Worm (Caenorhabditis elegans): ENCODE results near the gene prdm-14.
A peak's percentile ranks its signal among the peaks of the same experiment; 100 is the strongest.

Gene prdm-14

ce11 chrX:9069070-9069469, 23.1 kb downstream of the prdm-14 start:
- TF ChIP-seq tbx-7 (tag; optimal IDR thresholded peaks at IDR 0.05): no peak
- no peak for TF ChIP-seq elt-4 (tag; optimal IDR thresholded peaks at IDR 0.05)
- no peak for TF ChIP-seq hlh-15 (tag; optimal IDR thresholded peaks at IDR 0.05)
- no peak for TF ChIP-seq dve-1 (tag; optimal IDR thresholded peaks at IDR 0.05)
- TF ChIP-seq ceh-30 (tag; optimal IDR thresholded peaks at IDR 0.05): no peak
- TF ChIP-seq elt-2 (tag; optimal IDR thresholded peaks at IDR 0.05): no peak
- no peak for TF ChIP-seq unc-42 (tag; optimal IDR thresholded peaks at IDR 0.05)
- TF ChIP-seq ceh-34 (tag; optimal IDR thresholded peaks at IDR 0.05): no peak
- TF ChIP-seq ceh-9 (tag; optimal IDR thresholded peaks at IDR 0.05): no peak
- no peak for TF ChIP-seq K02D7.2 (tag; optimal IDR thresholded peaks at IDR 0.05)
- TF ChIP-seq ztf-16 (tag; optimal IDR thresholded peaks at IDR 0.05): no peak
- no peak for TF ChIP-seq ceh-45 (GFP tag; IDR thresholded peaks at IDR 0.05)
- no peak for TF ChIP-seq madf-2 (tag; optimal IDR thresholded peaks at IDR 0.05)
- TF ChIP-seq lin-11 (tag; optimal IDR thresholded peaks at IDR 0.05): no peak
- TF ChIP-seq ttx-3 (tag; optimal IDR thresholded peaks at IDR 0.05): no peak
- TF ChIP-seq pag-3 (tag; optimal IDR thresholded peaks at IDR 0.05; ENCODE audit: borderline replicate concordance): no peak
- no peak for TF ChIP-seq pqm-1 (tag; optimal IDR thresholded peaks at IDR 0.05)

ce11 chrX:9074497-9074896, 28.5 kb downstream of the prdm-14 start:
- TF ChIP-seq lin-11 (tag; optimal IDR thresholded peaks at IDR 0.05) (no peak), ama-1 (optimal IDR thresholded peaks at IDR 0.05) (no peak), hlh-30 (tag; optimal IDR thresholded peaks at IDR 0.05; ENCODE audit: insufficient read depth) (no peak), ceh-18 (tag; optimal IDR thresholded peaks at IDR 0.05) (no peak), pha-4 (tag; optimal IDR thresholded peaks at IDR 0.05) (no peak), tbx-2 (tag; optimal IDR thresholded peaks at IDR 0.05) (no peak), ceh-30 (tag; optimal IDR thresholded peaks at IDR 0.05) (no peak), syd-9 (tag; optimal IDR thresholded peaks at IDR 0.05) (no peak), hlh-13 (GFP tag; optimal IDR thresholded peaks at IDR 0.05) (no peak), sdc-2 (tag; optimal IDR thresholded peaks at IDR 0.05) (no peak), ceh-48 (tag; optimal IDR thresholded peaks at IDR 0.05) (no peak), fax-1 (tag; optimal IDR thresholded peaks at IDR 0.05) (no peak), hlh-8 (tag; optimal IDR thresholded peaks at IDR 0.05) (no peak), unc-42 (tag; optimal IDR thresholded peaks at IDR 0.05) (no peak), unc-3 (GFP tag; conservative IDR thresholded peaks at IDR 0.05) (no peak), unc-3 (tag; optimal IDR thresholded peaks at IDR 0.05) (no peak), ref-2 (tag; optimal IDR thresholded peaks at IDR 0.05) (no peak), madf-2 (tag; optimal IDR thresholded peaks at IDR 0.05) (no peak)

DNA sequence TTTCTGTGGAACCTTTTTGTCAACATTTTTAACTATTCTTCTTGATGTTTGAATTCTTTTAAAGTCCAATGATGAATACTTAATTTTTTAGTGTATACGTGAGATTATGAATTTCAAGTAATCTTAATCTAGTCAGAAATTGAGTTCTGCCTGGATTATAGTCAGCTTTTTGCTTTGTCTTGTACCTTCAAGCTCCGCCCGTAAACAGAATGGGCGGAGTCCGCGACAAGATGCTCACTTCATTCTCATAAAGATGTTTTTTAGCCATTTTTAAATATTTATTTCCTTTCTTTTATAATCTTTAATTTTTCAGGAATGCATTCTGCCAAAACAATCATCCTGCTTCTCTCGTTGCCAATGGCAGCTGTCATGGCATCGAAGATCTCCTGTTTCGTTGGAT, 30.9 kb downstream of the prdm-14 start, which contains the start of gene F47E1.1:
TSS of gene F47E1.1 (plus strand) at position 301 of the 400 bp plus-strand sequence.
- no peak for TF ChIP-seq ceh-14 (tag; optimal IDR thresholded peaks at IDR 0.05)
- no peak for TF ChIP-seq hlh-8 (tag; optimal IDR thresholded peaks at IDR 0.05)
- TF ChIP-seq fkh-10 (GFP tag; optimal IDR thresholded peaks at IDR 0.05): no peak
- no peak for TF ChIP-seq fax-1 (tag; optimal IDR thresholded peaks at IDR 0.05)
- no peak for TF ChIP-seq nhr-232 (tag; optimal IDR thresholded peaks at IDR 0.05)
- TF ChIP-seq unc-42 (tag; optimal IDR thresholded peaks at IDR 0.05): no peak
- TF ChIP-seq ceh-24 (tag; optimal IDR thresholded peaks at IDR 0.05): no peak

DNA sequence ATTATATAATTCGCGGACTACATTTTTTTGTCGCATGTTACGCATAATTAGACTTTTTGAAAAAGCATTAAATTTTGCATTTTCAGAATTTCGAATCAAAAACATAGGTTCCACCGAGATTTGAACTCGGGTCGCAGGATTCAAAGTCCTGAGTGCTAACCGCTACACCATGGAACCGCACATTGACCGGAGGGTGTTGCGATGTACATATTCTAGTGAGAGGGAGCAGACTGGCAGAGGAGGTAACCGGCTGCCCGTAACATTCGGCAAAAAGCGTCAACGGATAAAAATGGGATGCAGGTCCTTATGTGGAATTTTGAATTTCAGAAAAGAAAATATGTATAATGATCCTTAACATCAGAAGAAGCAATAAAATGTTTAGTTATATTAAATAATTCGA, 32.1 kb downstream of the prdm-14 start:
- TF ChIP-seq che-1 (tag; optimal IDR thresholded peaks at IDR 0.05): peak; percentile 28
- TF ChIP-seq ama-1 (optimal IDR thresholded peaks at IDR 0.05): no peak
- peak; percentile 61 for TF ChIP-seq C38D4.7 (GFP tag; optimal IDR thresholded peaks at IDR 0.05)
- no peak for TF ChIP-seq elt-4 (tag; optimal IDR thresholded peaks at IDR 0.05)
- peak; percentile 61 for TF ChIP-seq pha-2 (tag; optimal IDR thresholded peaks at IDR 0.05)
- peak; percentile 6 for TF ChIP-seq fax-1 (tag; optimal IDR thresholded peaks at IDR 0.05)
- TF ChIP-seq fkh-10 (GFP tag; optimal IDR thresholded peaks at IDR 0.05): no peak
- TF ChIP-seq tbx-2 (tag; optimal IDR thresholded peaks at IDR 0.05): peak; percentile 57
- TF ChIP-seq gmeb-2 (tag; optimal IDR thresholded peaks at IDR 0.05): peak; percentile 32
- peak; percentile 25 for TF ChIP-seq ceh-34 (tag; optimal IDR thresholded peaks at IDR 0.05)
- TF ChIP-seq unc-55 (GFP tag; optimal IDR thresholded peaks at IDR 0.05): no peak
- no peak for TF ChIP-seq pax-1 (tag; optimal IDR thresholded peaks at IDR 0.05)
- TF ChIP-seq unc-3 (GFP tag; conservative IDR thresholded peaks at IDR 0.05): peak; percentile 60
- peak; percentile 12 for TF ChIP-seq unc-3 (tag; optimal IDR thresholded peaks at IDR 0.05)
- no peak for TF ChIP-seq madf-2 (tag; optimal IDR thresholded peaks at IDR 0.05)
- TF ChIP-seq ceh-22 (tag; optimal IDR thresholded peaks at IDR 0.05): no peak
- TF ChIP-seq elt-2 (tag; optimal IDR thresholded peaks at IDR 0.05): peak; percentile 31
- TF ChIP-seq K02D7.2 (tag; optimal IDR thresholded peaks at IDR 0.05): peak; percentile 42
- no peak for TF ChIP-seq hlh-30 (tag; optimal IDR thresholded peaks at IDR 0.05; ENCODE audit: insufficient read depth)
- TF ChIP-seq T23F11.4 (GFP tag; optimal IDR thresholded peaks at IDR 0.05): no peak
- TF ChIP-seq zip-5 (tag; optimal IDR thresholded peaks at IDR 0.05): peak; percentile 24
- TF ChIP-seq ttx-3 (tag; optimal IDR thresholded peaks at IDR 0.05): peak; percentile 61
- TF ChIP-seq ceh-24 (tag; optimal IDR thresholded peaks at IDR 0.05): no peak
- peak; percentile 32; the same call in 1 of the 2 replicates for TF ChIP-seq sox-2 (GFP tag; IDR thresholded peaks at IDR 0.05)
- no peak for TF ChIP-seq hlh-6 (tag; optimal IDR thresholded peaks at IDR 0.05)
- TF ChIP-seq lim-6 (tag; optimal IDR thresholded peaks at IDR 0.05): no peak
